Fruit fly (Drosophila melanogaster): ENCODE data around the gene tna.

The tna gene

dm6 chr3L:10856534-10857030, 21.3 kb downstream of the tna start (continued):
- TF ChIP-seq CG15514 (GFP tag; optimal IDR thresholded peaks at IDR 0.05), result peak; percentile 15
- peak; percentile 36 for TF ChIP-seq CG1233 (GFP tag; optimal IDR thresholded peaks at IDR 0.05)
- no peak for TF ChIP-seq Mrtf (GFP tag; IDR thresholded peaks at IDR 0.05)
- TF ChIP-seq tup (GFP tag; optimal IDR thresholded peaks at IDR 0.05), result no peak
- TF ChIP-seq Neu2 (GFP tag; optimal IDR thresholded peaks at IDR 0.05; ENCODE audit: borderline replicate concordance), result peak; percentile 11
- TF ChIP-seq CG11247 (GFP tag; IDR thresholded peaks at IDR 0.05), result no peak
- no peak for TF ChIP-seq CG13296 (GFP tag; optimal IDR thresholded peaks at IDR 0.05)
- peak in 1 of 2 experiments; percentile 5 for TF ChIP-seq crp (GFP tag; optimal IDR thresholded peaks at IDR 0.05)
- TF ChIP-seq fd3F (GFP tag; optimal IDR thresholded peaks at IDR 0.05), result no peak
- TF ChIP-seq B-H1 (GFP tag; IDR thresholded peaks at IDR 0.05), result no peak
- peak; percentile 42 for TF ChIP-seq Mes4 (GFP tag; optimal IDR thresholded peaks at IDR 0.05)
- TF ChIP-seq CG14441 (GFP tag; IDR thresholded peaks at IDR 0.05), result 0 out of 2 replicates have a peak, but pooled peaks have one; percentile 14
- no peak for TF ChIP-seq zen2 (GFP tag; IDR thresholded peaks at IDR 0.05; ENCODE audit: partially characterized antibody)
- TF ChIP-seq sisA (GFP tag; IDR thresholded peaks at IDR 0.05), result no peak
- peak; percentile 95 for TF ChIP-seq cg (GFP tag; optimal IDR thresholded peaks at IDR 0.05)
- TF ChIP-seq chinmo (GFP tag; IDR thresholded peaks at IDR 0.05; ENCODE audit: partially characterized antibody), result peak; percentile 95
- no peak for TF ChIP-seq Hmr (GFP tag; optimal IDR thresholded peaks at IDR 0.05)
- no peak for TF ChIP-seq Dp (GFP tag; optimal IDR thresholded peaks at IDR 0.05)
- peak; percentile 4 for TF ChIP-seq CG31365 (tag; optimal IDR thresholded peaks at IDR 0.05)
- peak; percentile 59 for TF ChIP-seq NC2α (GFP tag; optimal IDR thresholded peaks at IDR 0.05)
- peak; percentile 96 for TF ChIP-seq oc (tag; optimal IDR thresholded peaks at IDR 0.05)
- TF ChIP-seq lov (optimal IDR thresholded peaks at IDR 0.05), result no peak
- TF ChIP-seq lov (GFP tag; IDR thresholded peaks at IDR 0.05), result peak; percentile 74; the same call in 2 of the 3 replicates
- no peak for TF ChIP-seq usp (GFP tag; optimal IDR thresholded peaks at IDR 0.05)
- TF ChIP-seq CG14667 (GFP tag; IDR thresholded peaks at IDR 0.05), result no peak
- no peak for TF ChIP-seq CG12104 (GFP tag; optimal IDR thresholded peaks at IDR 0.05)
- TF ChIP-seq CG6791 (GFP tag; IDR thresholded peaks at IDR 0.05; ENCODE audit: partially characterized antibody), result peak; percentile 17; the same call in 1 of the 3 replicates
- no peak for TF ChIP-seq Hand (GFP tag; optimal IDR thresholded peaks at IDR 0.05)
- TF ChIP-seq CG2889 (GFP tag; IDR thresholded peaks at IDR 0.05), result no peak
- TF ChIP-seq wor (GFP tag; IDR thresholded peaks at IDR 0.05), result no peak
- peak; percentile 43 for TF ChIP-seq Jarid2 (GFP tag; optimal IDR thresholded peaks at IDR 0.05)
- TF ChIP-seq CG12155 (GFP tag; optimal IDR thresholded peaks at IDR 0.05), result no peak
- TF ChIP-seq Sox102F (GFP tag; optimal IDR thresholded peaks at IDR 0.05), result no peak
- no peak for TF ChIP-seq pfk (GFP tag; optimal IDR thresholded peaks at IDR 0.05)
- peak; percentile 23; the same call in 1 of the 3 replicates for TF ChIP-seq vnd (GFP tag; IDR thresholded peaks at IDR 0.05; ENCODE audit: partially characterized antibody)
- no peak for TF ChIP-seq Atf6 (GFP tag; IDR thresholded peaks at IDR 0.05)
- peak; percentile 19 for TF ChIP-seq ems (GFP tag; optimal IDR thresholded peaks at IDR 0.05)
- TF ChIP-seq CG30431 (GFP tag; optimal IDR thresholded peaks at IDR 0.05), result no peak
- TF ChIP-seq CG6683 (GFP tag; optimal IDR thresholded peaks at IDR 0.05), result peak; percentile 27
- TF ChIP-seq CG14965 (GFP tag; optimal IDR thresholded peaks at IDR 0.05; ENCODE audit: borderline replicate concordance), result no peak
- TF ChIP-seq so (GFP tag; IDR thresholded peaks at IDR 0.05), result peak; percentile 88; the same call in 2 of the 3 replicates
- 0 out of 2 replicates have a peak, but pooled peaks have one; percentile 5 for TF ChIP-seq CG11696 (GFP tag; IDR thresholded peaks at IDR 0.05)
- no peak for TF ChIP-seq Ssrp (tag; optimal IDR thresholded peaks at IDR 0.05)
- TF ChIP-seq CG8388 (GFP tag; optimal IDR thresholded peaks at IDR 0.05), result peak; percentile 7
- peak; percentile 23; the same call in 1 of the 2 replicates for TF ChIP-seq HLH3B (GFP tag; IDR thresholded peaks at IDR 0.05)
- no peak for TF ChIP-seq CG10462 (GFP tag; optimal IDR thresholded peaks at IDR 0.05)
- no peak for TF ChIP-seq CG6272 (GFP tag; IDR thresholded peaks at IDR 0.05)
- TF ChIP-seq Pdp1 (GFP tag; optimal IDR thresholded peaks at IDR 0.05), result peak in 1 of 2 experiments; percentile 76
- peak; percentile 49 for TF ChIP-seq CG4282 (GFP tag; optimal IDR thresholded peaks at IDR 0.05)

Measured in whole organism, embryonic.